Fruit fly (Drosophila melanogaster) whole organism, embryonic: ENCODE measurements around the gene CG17754.

Source experiments
- Aef1 ChIP-seq: fragments of 200-800 bp; sonication (Bioruptor generic); IDR thresholded peaks from 3 replicates; pipeline ENCODE4 v1.3.6; 2022; ENCODE audit warnings: missing biosample characterization, missing genetic modification characterization
- Bdp1 ChIP-seq: fragments of 200-800 bp; sonication (Bioruptor generic); optimal IDR thresholded peaks from 3 replicates; lab custom pipeline; 2016; ENCODE audit warnings: missing biosample characterization, missing genetic modification characterization
- CG10267 ChIP-seq: fragments of 200-800 bp; sonication (Bioruptor generic); optimal IDR thresholded peaks from 2 replicates; lab custom pipeline; 2018; ENCODE audit warnings: missing biosample characterization, mild to moderate bottlenecking, missing genetic modification characterization, moderate library complexity
- CG12104 ChIP-seq: fragments of 200-800 bp; sonication (Bioruptor generic); optimal IDR thresholded peaks from 3 replicates; lab custom pipeline; 2016; ENCODE audit warnings: missing biosample characterization, missing genetic modification characterization
- CG1233 ChIP-seq: fragments of 200-800 bp; sonication (Bioruptor generic); optimal IDR thresholded peaks from 4 replicates; lab custom pipeline; 2018; ENCODE audit warnings: missing biosample characterization, mild to moderate bottlenecking, missing genetic modification characterization
- CG17361 ChIP-seq: fragments of 200-800 bp; sonication (Bioruptor generic); IDR thresholded peaks from 3 replicates; pipeline ENCODE4 v1.3.6; 2022; ENCODE audit warnings: missing biosample characterization, missing genetic modification characterization
- CG17912 ChIP-seq: fragments of 200-800 bp; sonication (Bioruptor generic); optimal IDR thresholded peaks from 2 replicates; lab custom pipeline; 2018; ENCODE audit warnings: missing biosample characterization, mild to moderate bottlenecking, missing genetic modification characterization
- CG18619 ChIP-seq: fragments of 200-800 bp; sonication (Bioruptor generic); optimal IDR thresholded peaks from 3 replicates; lab custom pipeline; 2017; ENCODE audit warnings: missing biosample characterization, mild to moderate bottlenecking, missing genetic modification characterization
- CG2116 ChIP-seq: fragments of 200-800 bp; sonication (Bioruptor generic); optimal IDR thresholded peaks from 3 replicates; lab custom pipeline; 2018; ENCODE audit warnings: missing biosample characterization, mild to moderate bottlenecking, missing genetic modification characterization
- CG2120 ChIP-seq: fragments of 200-800 bp; sonication (Bioruptor generic); optimal IDR thresholded peaks from 3 replicates; lab custom pipeline; 2016; ENCODE audit warnings: missing biosample characterization, missing genetic modification characterization
- CG2875 ChIP-seq: fragments of 200-800 bp; sonication (Bioruptor generic); optimal IDR thresholded peaks from 2 replicates; lab custom pipeline; 2017; ENCODE audit warnings: missing biosample characterization, mild to moderate bottlenecking, missing genetic modification characterization, missing genetic modification reagents
- CG2889 ChIP-seq: fragments of 200-800 bp; sonication (Bioruptor generic); IDR thresholded peaks from 3 replicates; pipeline ENCODE4 v1.3.6; 2022; ENCODE audit warnings: missing biosample characterization, missing genetic modification characterization
- CG34422 ChIP-seq: fragments of 200-800 bp; sonication (Bioruptor generic); IDR thresholded peaks from 3 replicates; pipeline ENCODE4 v1.3.6; 2022; ENCODE audit warnings: missing biosample characterization, missing genetic modification characterization
- CG3847 ChIP-seq: fragments of 200-800 bp; sonication (Bioruptor generic); IDR thresholded peaks from 2 replicates; pipeline ENCODE4 v1.3.6; 2022; ENCODE audit warnings: missing biosample characterization, missing genetic modification characterization
- CG42726 ChIP-seq: fragments of 200-800 bp; sonication (Bioruptor generic); IDR thresholded peaks from 2 replicates; pipeline ENCODE4 v1.3.6; 2022; ENCODE audit warnings: missing biosample characterization, missing genetic modification characterization; ENCODE audit not compliant: partially characterized antibody
- CG4404 ChIP-seq: fragments of 200-800 bp; sonication (Bioruptor generic); IDR thresholded peaks from 2 replicates; pipeline ENCODE4 v1.3.6; 2022; ENCODE audit warnings: missing biosample characterization, missing genetic modification characterization
- CG4707 ChIP-seq: fragments of 200-800 bp; sonication (Bioruptor generic); optimal IDR thresholded peaks from 2 replicates; lab custom pipeline; 2018; ENCODE audit warnings: missing biosample characterization, mild to moderate bottlenecking, missing genetic modification characterization, moderate library complexity
- CG5180 ChIP-seq: fragments of 200-800 bp; sonication (Bioruptor generic); optimal IDR thresholded peaks from 3 replicates; lab custom pipeline; 2017; ENCODE audit warnings: missing biosample characterization, missing genetic modification characterization, mild to moderate bottlenecking, moderate library complexity, missing genetic modification reagents
- CG6175 ChIP-seq: fragments of 200-800 bp; sonication (Bioruptor generic); IDR thresholded peaks from 3 replicates; pipeline ENCODE4 v1.3.6; 2022; ENCODE audit warnings: missing biosample characterization, missing genetic modification characterization
- CG7357 ChIP-seq: fragments of 200-800 bp; sonication (Bioruptor generic); IDR thresholded peaks from 3 replicates; pipeline ENCODE4 v1.3.6; 2022; ENCODE audit warnings: missing biosample characterization, missing genetic modification characterization
- CG7372 ChIP-seq: fragments of 200-800 bp; sonication (Bioruptor generic); IDR thresholded peaks from 2 replicates; pipeline ENCODE4 v1.3.6; 2022; ENCODE audit warnings: missing biosample characterization, missing genetic modification characterization
- CG8089 ChIP-seq: fragments of 200-800 bp; sonication (Bioruptor generic); optimal IDR thresholded peaks from 3 replicates; lab custom pipeline; 2016; ENCODE audit warnings: missing biosample characterization, missing genetic modification characterization
- Dbx ChIP-seq: fragments of 200-800 bp; sonication (Bioruptor generic); IDR thresholded peaks from 3 replicates; pipeline ENCODE4 v1.3.6; 2022; ENCODE audit warnings: missing biosample characterization, missing genetic modification characterization
- Fer1 ChIP-seq: fragments of 200-800 bp; sonication (Bioruptor generic); optimal IDR thresholded peaks from 2 replicates; lab custom pipeline; 2017; ENCODE audit warnings: missing biosample characterization, mild to moderate bottlenecking, missing genetic modification characterization
- Hand ChIP-seq: fragments of 200-800 bp; sonication (Bioruptor generic); optimal IDR thresholded peaks from 2 replicates; lab custom pipeline; 2017; ENCODE audit warnings: mild to moderate bottlenecking, missing biosample characterization, missing genetic modification reagents, missing genetic modification characterization
- HmgD ChIP-seq: fragments of 200-800 bp; sonication (Bioruptor generic); optimal IDR thresholded peaks from 3 replicates; lab custom pipeline; 2016; ENCODE audit warnings: missing biosample characterization, missing genetic modification characterization
- Hr39 ChIP-seq: fragments of >200 bp; optimal IDR thresholded peaks from 2 replicates; lab custom pipeline; 2017
- Lim3 ChIP-seq: fragments of 200-800 bp; sonication (Bioruptor generic); IDR thresholded peaks from 2 replicates; pipeline ENCODE4 v1.3.6; 2022; ENCODE audit warnings: missing biosample characterization, missing genetic modification characterization
- NC2α ChIP-seq: fragments of 200-800 bp; sonication (Bioruptor generic); optimal IDR thresholded peaks from 2 replicates; lab custom pipeline; 2016; ENCODE audit warnings: missing biosample characterization, missing genetic modification characterization
- Oaz ChIP-seq: fragments of 200-800 bp; sonication (Bioruptor generic); IDR thresholded peaks from 2 replicates; pipeline ENCODE4 v1.3.6; 2022; ENCODE audit warnings: missing biosample characterization, missing genetic modification characterization
- Side ChIP-seq: fragments of 200-800 bp; sonication (Bioruptor generic); optimal IDR thresholded peaks from 2 replicates; lab custom pipeline; 2016; ENCODE audit warnings: missing biosample characterization, missing genetic modification characterization
- Stat92E ChIP-seq, 3 experiments: fragments of >200 bp in 2 of 3; fragments of 200-800 bp in 1 of 3; sonication (Bioruptor generic) in 1 of 3; optimal IDR thresholded peaks; 2 replicates each; lab custom pipeline; 2017 to 2019; ENCODE audit warnings: missing biosample characterization in 3 of 3, missing genetic modification characterization in 3 of 3, mild to moderate bottlenecking in 1 of 3, moderate library complexity in 1 of 3
- Trl ChIP-seq, 3 experiments: fragments of >200 bp in 2 of 3; fragments of 200-800 bp in 1 of 3; sonication (Bioruptor generic) in 1 of 3; optimal IDR thresholded peaks; 2 replicates in 1 of 3; 3 replicates in 2 of 3; lab custom pipeline; 2016 to 2017; ENCODE audit warnings: missing biosample characterization in 1 of 3, missing genetic modification characterization in 1 of 3
- ash1 ChIP-seq: fragments of 200-800 bp; sonication (Bioruptor generic); optimal IDR thresholded peaks from 2 replicates; lab custom pipeline; 2018; ENCODE audit warnings: missing biosample characterization, mild to moderate bottlenecking, missing genetic modification characterization
- bbx ChIP-seq: fragments of 200-800 bp; sonication (Bioruptor generic); IDR thresholded peaks from 2 replicates; pipeline ENCODE4 v1.3.6; 2022; ENCODE audit warnings: missing biosample characterization, missing genetic modification characterization; ENCODE audit not compliant: partially characterized antibody
- bowl ChIP-seq: fragments of 200-800 bp; sonication (Bioruptor generic); IDR thresholded peaks from 2 replicates; pipeline ENCODE4 v1.3.6; 2022; ENCODE audit warnings: missing biosample characterization, missing genetic modification characterization
- caup ChIP-seq: fragments of 200-800 bp; sonication (Bioruptor generic); optimal IDR thresholded peaks from 3 replicates; lab custom pipeline; 2017; ENCODE audit warnings: missing biosample characterization, mild to moderate bottlenecking, missing genetic modification characterization, moderate library complexity; ENCODE audit not compliant: severe bottlenecking
- ci ChIP-seq: fragments of 200-800 bp; sonication (Bioruptor generic); IDR thresholded peaks from 3 replicates; pipeline ENCODE4 v1.3.6; 2022; ENCODE audit warnings: missing biosample characterization, missing genetic modification characterization
- eyg ChIP-seq: fragments of 200-800 bp; sonication (Bioruptor generic); optimal IDR thresholded peaks from 3 replicates; lab custom pipeline; 2016; ENCODE audit warnings: missing biosample characterization, missing genetic modification characterization
- klu ChIP-seq: fragments of 200-800 bp; sonication (Bioruptor generic); IDR thresholded peaks from 2 replicates; pipeline ENCODE4 v1.3.6; 2022; ENCODE audit warnings: missing biosample characterization, missing genetic modification characterization
- mirr ChIP-seq: fragments of 200-800 bp; sonication (Bioruptor generic); optimal IDR thresholded peaks from 3 replicates; lab custom pipeline; 2018; ENCODE audit warnings: missing biosample characterization, mild to moderate bottlenecking, missing genetic modification characterization
- pan ChIP-seq, 4 experiments: fragments of >200 bp in 3 of 4; fragments of 200-800 bp in 1 of 4; sonication (Bioruptor generic) in 1 of 4; optimal IDR thresholded peaks in 3 of 4; IDR thresholded peaks in 1 of 4; 2 replicates each; pipeline versions ENCODE4 v1.3.6 to Lab custom; 2017 to 2022; ENCODE audit warnings: missing biosample characterization in 2 of 4, missing genetic modification characterization in 2 of 4, mixed read lengths in 1 of 4
- phol ChIP-seq: fragments of 200-800 bp; sonication (Bioruptor generic); optimal IDR thresholded peaks from 3 replicates; lab custom pipeline; 2018; ENCODE audit warnings: missing biosample characterization, mild to moderate bottlenecking, missing genetic modification characterization, moderate library complexity
- scrt ChIP-seq: fragments of 200-800 bp; sonication (Bioruptor generic); optimal IDR thresholded peaks from 2 replicates; lab custom pipeline; 2018; ENCODE audit warnings: missing biosample characterization, mild to moderate bottlenecking, missing genetic modification characterization, moderate library complexity
- sens ChIP-seq: fragments of 200-800 bp; sonication (Bioruptor generic); peaks from one replicate; lab custom pipeline; 2016; ENCODE audit warnings: missing biosample characterization, missing genetic modification characterization
- sima ChIP-seq: fragments of 200-800 bp; sonication (Bioruptor generic); optimal IDR thresholded peaks from 2 replicates; lab custom pipeline; 2016; ENCODE audit warnings: missing biosample characterization, missing genetic modification characterization
- slp2 ChIP-seq: fragments of 200-800 bp; sonication (Bioruptor generic); optimal IDR thresholded peaks from 2 replicates; lab custom pipeline; 2016; ENCODE audit warnings: missing biosample characterization, missing genetic modification characterization
- tap ChIP-seq: fragments of 200-800 bp; optimal IDR thresholded peaks from 3 replicates; lab custom pipeline; 2019; ENCODE audit warnings: missing biosample characterization, mild to moderate bottlenecking, missing genetic modification characterization, moderate library complexity
- tin ChIP-seq: fragments of 200-800 bp; sonication (Bioruptor generic); optimal IDR thresholded peaks from 3 replicates; lab custom pipeline; 2016; ENCODE audit warnings: missing biosample characterization, missing genetic modification characterization
- tx ChIP-seq: fragments of 200-800 bp; sonication (Bioruptor generic); optimal IDR thresholded peaks from 2 replicates; lab custom pipeline; 2016; ENCODE audit warnings: missing biosample characterization, missing genetic modification characterization
- yki ChIP-seq: fragments of >200 bp; optimal IDR thresholded peaks from 3 replicates; lab custom pipeline; 2018

Gene CG17754

dm6 chrX:9282783-9283289, 32.6 kb downstream of the CG17754 start, which contains the start of gene c11.1 (continued):
- TF ChIP-seq Bdp1 (GFP tag; lab: Kevin White, UChicago) (no peak), CG4707 (no peak), CG42726 (GFP tag; lab: Robert Waterston, UW) (0 out of 2 replicates have a peak, but pooled peaks have one; percentile 10), Dbx (GFP tag; lab: Robert Waterston, UW) (no peak), Fer1 (GFP tag; lab: Kevin White, UChicago) (peak; percentile 16), CG4404 (no peak), bowl (GFP tag; lab: Robert Waterston, UW) (no peak), caup (GFP tag; lab: Kevin White, UChicago) (no peak), CG8089 (no peak), sens (GFP tag; lab: Kevin White, UChicago) (peak; percentile 68), NC2α (no peak), CG7357 (GFP tag; lab: Robert Waterston, UW) (no peak), Hr39 (lab: Kevin White, UChicago) (no peak), Trl (optimal IDR thresholded peaks at IDR 0.05; lab: Kevin White, UChicago) (no peak), Trl (GFP tag; optimal IDR thresholded peaks at IDR 0.05; lab: Kevin White, UChicago) (no peak), bbx (0 out of 2 replicates have a peak, but pooled peaks have one; percentile 40), CG6175 (no peak), CG3847 (GFP tag; lab: Robert Waterston, UW) (peak; percentile 47; the same call in 1 of the 2 replicates), Aef1 (GFP tag; lab: Robert Waterston, UW) (peak; percentile 35; the same call in 1 of the 3 replicates), tap (tag; lab: Kevin White, UChicago) (no peak), pan (optimal IDR thresholded peaks at IDR 0.05; lab: Kevin White, UChicago) (no peak), pan (GFP tag; optimal IDR thresholded peaks at IDR 0.05 in 1 of 2, IDR thresholded peaks at IDR 0.05 in 1 of 2) (no peak), CG17361 (no peak), CG2889 (GFP tag; lab: Robert Waterston, UW) (no peak), mirr (GFP tag; lab: Kevin White, UChicago) (no peak), yki (lab: Kevin White, UChicago) (no peak), CG10267 (tag; lab: Kevin White, UChicago) (peak; percentile 4), ash1 (GFP tag; lab: Kevin White, UChicago) (no peak), HmgD (GFP tag; lab: Kevin White, UChicago) (peak; percentile 49), CG5180 (GFP tag; lab: Kevin White, UChicago) (no peak), phol (peak; percentile 19), eyg (GFP tag; lab: Kevin White, UChicago) (no peak), CG12104 (no peak), Lim3 (GFP tag; lab: Robert Waterston, UW) (no peak), CG7372 (GFP tag; lab: Robert Waterston, UW) (no peak), tx (GFP tag; lab: Kevin White, UChicago) (no peak), klu (GFP tag; lab: Robert Waterston, UW) (no peak), scrt (GFP tag; lab: Kevin White, UChicago) (no peak), Oaz (GFP tag; lab: Robert Waterston, UW) (no peak), CG34422 (GFP tag; lab: Robert Waterston, UW) (peak; percentile 53; the same call in 2 of the 3 replicates), CG2875 (GFP tag; lab: Kevin White, UChicago) (no peak), CG1233 (no peak), tin (GFP tag; lab: Kevin White, UChicago) (no peak), ci (GFP tag; lab: Robert Waterston, UW) (peak; percentile 34; the same call in 1 of the 3 replicates), sima (GFP tag; lab: Kevin White, UChicago) (no peak), Stat92E (GFP tag; optimal IDR thresholded peaks at IDR 0.05; lab: Kevin White, UChicago) (no peak), CG2120 (GFP tag; lab: Kevin White, UChicago) (peak; percentile 32), CG17912 (GFP tag; lab: Kevin White, UChicago) (no peak), CG18619 (GFP tag; lab: Kevin White, UChicago) (no peak), Side (GFP tag; lab: Kevin White, UChicago) (no peak), Hand (GFP tag; lab: Kevin White, UChicago) (no peak), CG2116 (GFP tag; lab: Kevin White, UChicago) (peak; percentile 24), slp2 (GFP tag; lab: Kevin White, UChicago) (no peak)
